Fruit fly (Drosophila melanogaster): ENCODE data around the gene CG31706.

Gene CG31706

DNA sequence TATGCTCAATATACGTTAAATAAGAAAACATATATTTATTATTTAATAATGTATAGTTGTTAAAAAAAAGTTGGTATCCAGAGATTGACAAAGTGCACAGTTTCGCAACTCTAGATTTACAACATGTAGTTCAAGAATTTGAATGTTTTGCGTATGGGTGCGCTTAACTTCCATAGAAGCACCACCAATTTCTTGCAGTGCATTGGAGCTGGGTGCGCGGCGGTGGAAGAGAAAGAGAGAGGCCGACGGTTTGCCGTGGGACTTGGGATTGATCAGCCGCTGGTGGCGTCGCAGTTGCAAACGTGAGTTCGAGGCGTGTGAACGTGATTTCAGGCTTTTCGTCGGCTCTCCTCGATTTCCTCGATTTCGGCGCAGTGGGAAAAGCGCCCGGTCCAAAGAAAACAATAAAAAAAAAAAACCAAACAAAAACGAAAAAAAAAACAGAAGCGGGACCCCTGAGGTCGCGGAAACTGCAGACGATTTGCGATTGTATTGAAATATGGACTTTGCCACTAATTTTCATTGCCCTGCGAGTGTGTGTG, 29.4 kb downstream of the CG31706 start, which contains the start of gene spz4 (continued):
- peak; percentile 9 for TF ChIP-seq CG3919 (GFP tag; optimal IDR thresholded peaks at IDR 0.05)
- no peak for TF ChIP-seq Blimp-1 (GFP tag; optimal IDR thresholded peaks at IDR 0.05)
- TF ChIP-seq Ets96B (tag; optimal IDR thresholded peaks at IDR 0.05): no peak
- TF ChIP-seq spab (GFP tag; optimal IDR thresholded peaks at IDR 0.05): no peak
- peak; percentile 19 for TF ChIP-seq svp (GFP tag)
- peak; percentile 31 for TF ChIP-seq Hr4 (GFP tag; optimal IDR thresholded peaks at IDR 0.05)
- TF ChIP-seq fd59A (GFP tag; optimal IDR thresholded peaks at IDR 0.05): no peak
- no peak for TF ChIP-seq vri (GFP tag; optimal IDR thresholded peaks at IDR 0.05)
- peak; percentile 18 for TF ChIP-seq acj6 (GFP tag; optimal IDR thresholded peaks at IDR 0.05)
- TF ChIP-seq Met (GFP tag; optimal IDR thresholded peaks at IDR 0.05): no peak
- no peak for TF ChIP-seq CG8319 (GFP tag; optimal IDR thresholded peaks at IDR 0.05)
- no peak for TF ChIP-seq Hr38 (GFP tag; optimal IDR thresholded peaks at IDR 0.05)
- TF ChIP-seq CG8119 (GFP tag; IDR thresholded peaks at IDR 0.05): peak; percentile 73
- peak; percentile 56 for TF ChIP-seq CG15336 (GFP tag; IDR thresholded peaks at IDR 0.05)
- peak; percentile 24 for TF ChIP-seq CG10631 (GFP tag; optimal IDR thresholded peaks at IDR 0.05)
- TF ChIP-seq CG6792 (GFP tag; optimal IDR thresholded peaks at IDR 0.05): peak; percentile 15
- TF ChIP-seq CG9139 (GFP tag; optimal IDR thresholded peaks at IDR 0.05): no peak
- TF ChIP-seq fkh (GFP tag; optimal IDR thresholded peaks at IDR 0.05): no peak
- no peak for TF ChIP-seq CG7368 (GFP tag; optimal IDR thresholded peaks at IDR 0.05)
- peak; percentile 11 for TF ChIP-seq esn (GFP tag; optimal IDR thresholded peaks at IDR 0.05)
- no peak for TF ChIP-seq topi (GFP tag; optimal IDR thresholded peaks at IDR 0.05)
- TF ChIP-seq OdsH (GFP tag; optimal IDR thresholded peaks at IDR 0.05): peak; percentile 27
- TF ChIP-seq CG11762 (GFP tag; optimal IDR thresholded peaks at IDR 0.05; ENCODE audit: insufficient read depth): no peak

DNA sequence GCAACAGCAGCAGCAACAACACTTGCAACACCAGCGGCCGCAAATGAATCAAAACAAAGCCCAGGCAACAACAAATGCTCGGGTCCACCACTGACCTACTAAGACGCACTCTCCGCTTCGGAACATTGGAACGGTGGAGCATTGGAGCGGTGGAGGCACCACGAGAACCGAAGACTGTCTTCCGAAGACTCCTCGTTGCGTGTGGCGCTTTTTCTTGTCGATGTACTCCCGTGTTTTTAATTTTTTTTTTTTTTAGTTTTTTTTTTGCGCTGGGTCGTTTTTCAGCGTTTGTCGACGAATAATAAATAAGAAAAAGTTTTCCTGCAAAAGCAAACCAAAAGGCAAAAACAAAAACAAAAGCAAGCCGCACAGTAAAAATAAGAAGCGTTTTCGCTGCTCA, 30.2 kb downstream of the CG31706 start:
- TF ChIP-seq CG6792 (GFP tag; optimal IDR thresholded peaks at IDR 0.05): no peak
- TF ChIP-seq CG8119 (GFP tag; IDR thresholded peaks at IDR 0.05): peak; percentile 65; the same call in 2 of the 3 replicates
- TF ChIP-seq ss (GFP tag; optimal IDR thresholded peaks at IDR 0.05): peak in 1 of 2 experiments; percentile 43
- TF ChIP-seq CG6854 (GFP tag; optimal IDR thresholded peaks at IDR 0.05): peak; percentile 16
- TF ChIP-seq CG15336 (GFP tag; IDR thresholded peaks at IDR 0.05): peak; percentile 21; the same call in 1 of the 2 replicates
- peak; percentile 69; the same call in 2 of the 3 replicates for TF ChIP-seq eg (GFP tag; IDR thresholded peaks at IDR 0.05)
- TF ChIP-seq CG6276 (GFP tag; optimal IDR thresholded peaks at IDR 0.05): peak; percentile 18
- TF ChIP-seq CG7368 (GFP tag; optimal IDR thresholded peaks at IDR 0.05): no peak
- TF ChIP-seq CG11294 (GFP tag; IDR thresholded peaks at IDR 0.05): no peak
- TF ChIP-seq CG11762 (GFP tag; optimal IDR thresholded peaks at IDR 0.05; ENCODE audit: insufficient read depth): no peak
- 0 out of 3 replicates have a peak, but pooled peaks have one; percentile 19 for TF ChIP-seq CG6163 (GFP tag; IDR thresholded peaks at IDR 0.05)

DNA sequence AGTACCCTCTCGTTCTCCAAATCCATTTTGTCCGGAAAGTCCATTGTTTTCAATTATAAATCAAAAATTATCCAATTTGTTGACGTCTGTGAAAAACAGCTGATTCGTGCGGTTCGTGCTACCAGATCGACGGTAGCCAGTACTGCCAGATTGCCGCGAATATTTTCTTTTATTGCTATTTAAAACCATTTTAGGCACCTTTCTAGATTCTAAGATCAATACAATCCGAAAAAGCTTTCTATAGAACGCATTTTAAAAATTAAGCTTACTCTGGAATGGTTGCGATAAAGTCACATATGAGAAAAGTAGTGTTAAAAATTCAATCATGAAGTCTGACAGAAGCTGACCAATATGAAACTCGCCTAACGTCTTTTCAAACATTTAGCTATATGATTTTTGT, 32.0 kb downstream of the CG31706 start, which contains the start of gene Cog8:
Gene Cog8 (minus strand): TSS at position 110 of the 400 bp plus-strand sequence.
- TF ChIP-seq Hr38 (GFP tag; optimal IDR thresholded peaks at IDR 0.05): no peak
- TF ChIP-seq CG7368 (GFP tag; optimal IDR thresholded peaks at IDR 0.05): no peak
- peak; percentile 71 for TF ChIP-seq Hr39 (GFP tag; optimal IDR thresholded peaks at IDR 0.05)
- no peak for TF ChIP-seq fd59A (GFP tag; optimal IDR thresholded peaks at IDR 0.05)
- no peak for TF ChIP-seq CG32006 (GFP tag; optimal IDR thresholded peaks at IDR 0.05)
- TF ChIP-seq Eip75B (GFP tag; optimal IDR thresholded peaks at IDR 0.05): no peak
- no peak for TF ChIP-seq vri (GFP tag; optimal IDR thresholded peaks at IDR 0.05)
- TF ChIP-seq Sox102F (GFP tag; optimal IDR thresholded peaks at IDR 0.05): no peak
- no peak for TF ChIP-seq Hr4 (GFP tag; optimal IDR thresholded peaks at IDR 0.05)
- TF ChIP-seq CG11294 (GFP tag; IDR thresholded peaks at IDR 0.05): no peak
- no peak for TF ChIP-seq CG8119 (GFP tag; IDR thresholded peaks at IDR 0.05)
- peak; percentile 40 for TF ChIP-seq Ets21C (GFP tag; optimal IDR thresholded peaks at IDR 0.05)
- no peak for TF ChIP-seq CG9139 (GFP tag; optimal IDR thresholded peaks at IDR 0.05)
- TF ChIP-seq CG6792 (GFP tag; optimal IDR thresholded peaks at IDR 0.05): peak; percentile 30
- TF ChIP-seq CG15336 (GFP tag; IDR thresholded peaks at IDR 0.05): no peak
- TF ChIP-seq salr (GFP tag; optimal IDR thresholded peaks at IDR 0.05): peak in 1 of 2 experiments; percentile 8
- TF ChIP-seq topi (GFP tag; optimal IDR thresholded peaks at IDR 0.05): peak; percentile 15
- TF ChIP-seq CG6163 (GFP tag; IDR thresholded peaks at IDR 0.05): no peak
- no peak for TF ChIP-seq Lpt (GFP tag; optimal IDR thresholded peaks at IDR 0.05)
- TF ChIP-seq CG11762 (GFP tag; optimal IDR thresholded peaks at IDR 0.05; ENCODE audit: insufficient read depth): no peak
- TF ChIP-seq CG10669 (GFP tag; optimal IDR thresholded peaks at IDR 0.05): no peak
- no peak for TF ChIP-seq CG34406 (GFP tag; optimal IDR thresholded peaks at IDR 0.05)
- no peak for TF ChIP-seq CG8632 (GFP tag; optimal IDR thresholded peaks at IDR 0.05)
- TF ChIP-seq CG3032 (tag; optimal IDR thresholded peaks at IDR 0.05): peak; percentile 16
- TF ChIP-seq CG6808 (GFP tag; optimal IDR thresholded peaks at IDR 0.05): no peak
- TF ChIP-seq CG1621 (tag; optimal IDR thresholded peaks at IDR 0.05): no peak
- TF ChIP-seq OdsH (GFP tag; optimal IDR thresholded peaks at IDR 0.05): peak; percentile 26
- TF ChIP-seq CG8319 (GFP tag; optimal IDR thresholded peaks at IDR 0.05): no peak
- TF ChIP-seq fd85E (GFP tag; optimal IDR thresholded peaks at IDR 0.05): no peak
- no peak for TF ChIP-seq CG6276 (GFP tag; optimal IDR thresholded peaks at IDR 0.05)
- peak; percentile 31 for TF ChIP-seq achi (GFP tag; optimal IDR thresholded peaks at IDR 0.05)
